Worm (Caenorhabditis elegans): ENCODE data around the gene mec-14.

mec-14 gene

DNA sequence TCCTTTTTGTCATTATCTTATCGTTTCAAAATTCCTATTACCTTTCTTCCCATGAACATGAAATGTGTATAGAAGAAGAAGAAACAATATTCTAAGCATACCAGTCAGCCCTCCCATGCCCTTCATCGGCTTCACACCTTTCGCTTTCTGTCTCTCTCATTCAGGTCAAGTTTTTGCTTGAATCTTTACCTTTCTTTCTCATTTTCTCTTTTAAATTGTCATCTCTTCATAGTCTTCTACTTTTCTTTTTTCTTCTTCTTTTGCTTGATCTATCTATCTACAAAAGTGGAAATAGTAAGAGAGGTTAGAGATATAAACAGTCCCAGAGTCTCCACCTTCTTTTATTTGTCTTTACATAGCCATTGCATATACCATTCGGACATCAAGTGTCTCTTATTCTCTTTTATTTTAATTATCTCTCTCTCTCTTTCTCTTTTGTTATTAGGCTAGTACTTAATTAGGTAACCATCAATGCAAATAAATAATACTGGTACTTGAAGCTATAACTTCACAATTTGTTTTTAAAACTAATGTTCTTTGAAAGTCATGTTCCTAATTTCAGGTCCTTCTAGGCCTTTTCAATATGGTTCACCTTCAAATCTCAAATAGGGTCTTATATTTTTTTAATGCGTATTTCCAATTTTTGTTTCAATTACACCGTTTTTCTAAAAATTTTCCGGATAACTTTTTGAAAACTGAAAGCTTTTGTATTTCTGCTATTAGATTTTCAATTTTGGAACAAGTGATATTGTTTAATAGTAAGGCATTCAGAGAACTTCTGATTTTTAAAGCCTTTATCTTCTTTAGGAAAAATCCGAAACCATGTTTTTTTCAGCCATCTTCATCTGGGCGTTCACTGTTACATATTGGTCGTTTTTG lies 8.8 kb upstream of the mec-14 start, which contains the start of gene dpy-31 (continued):
- TF ChIP-seq unc-30 (tag; optimal IDR thresholded peaks at IDR 0.05), result no peak
- TF ChIP-seq dsc-1 (tag; optimal IDR thresholded peaks at IDR 0.05), result no peak
- no peak for TF ChIP-seq lin-13 (GFP tag; optimal IDR thresholded peaks at IDR 0.05)
- peak in 3 of 6 experiments; percentile 10 to 79 (median 21) for TF ChIP-seq elt-3 (tag; optimal IDR thresholded peaks at IDR 0.05)

ce11 chrIII:7199467-7199866 lies 6.7 kb upstream of the mec-14 start:
- TF ChIP-seq fkh-4 (tag; optimal IDR thresholded peaks at IDR 0.05; ENCODE audit: borderline replicate concordance) (no peak), irx-1 (tag; optimal IDR thresholded peaks at IDR 0.05) (no peak), hpl-2 (GFP tag; optimal IDR thresholded peaks at IDR 0.05) (no peak), ztf-4 (tag; optimal IDR thresholded peaks at IDR 0.05) (no peak), hlh-17 (GFP tag; optimal IDR thresholded peaks at IDR 0.05; ENCODE audit: borderline replicate concordance) (no peak), nhr-71 (tag; optimal IDR thresholded peaks at IDR 0.05) (peak; percentile 40), jun-1 (tag; optimal IDR thresholded peaks at IDR 0.05) (no peak), lsy-2 (tag; optimal IDR thresholded peaks at IDR 0.05) (peak; percentile 3 to 24), nhr-19 (GFP tag; conservative IDR thresholded peaks at IDR 0.05) (no peak), egl-13 (tag; optimal IDR thresholded peaks at IDR 0.05) (no peak), ceh-90 (tag; optimal IDR thresholded peaks at IDR 0.05) (no peak), pqm-1 (tag; optimal IDR thresholded peaks at IDR 0.05) (no peak), C16A3.4 (tag; optimal IDR thresholded peaks at IDR 0.05) (no peak), elt-3 (tag; optimal IDR thresholded peaks at IDR 0.05) (peak in 3 of 6 experiments; percentile 13 to 92 (median 48)), lin-35 (GFP tag; optimal IDR thresholded peaks at IDR 0.05) (peak in 1 of 2 experiments; percentile 6), pag-3 (tag; optimal IDR thresholded peaks at IDR 0.05; ENCODE audit: borderline replicate concordance, insufficient read depth) (no peak), unc-86 (tag; optimal IDR thresholded peaks at IDR 0.05) (no peak), ets-5 (GFP tag; IDR thresholded peaks at IDR 0.05) (no peak), dpl-1 (GFP tag; optimal IDR thresholded peaks at IDR 0.05) (no peak), ceh-8 (GFP tag; optimal IDR thresholded peaks at IDR 0.05) (no peak), ztf-11 (tag; optimal IDR thresholded peaks at IDR 0.05) (no peak), nhr-85 (tag) (peak; percentile 91), blmp-1 (tag; optimal IDR thresholded peaks at IDR 0.05) (peak; percentile 53), egl-27 (tag; optimal IDR thresholded peaks at IDR 0.05) (no peak), snu-23 (GFP tag; optimal IDR thresholded peaks at IDR 0.05) (peak; percentile 23), efl-1 (optimal IDR thresholded peaks at IDR 0.05) (no peak), efl-1 (GFP tag; optimal IDR thresholded peaks at IDR 0.05 in 1 of 2) (peak in 1 of 2 experiments; percentile 21), unc-30 (tag; optimal IDR thresholded peaks at IDR 0.05) (no peak), swsn-7 (tag; optimal IDR thresholded peaks at IDR 0.05) (no peak), nhr-47 (tag; optimal IDR thresholded peaks at IDR 0.05) (no peak), zip-4 (GFP tag; optimal IDR thresholded peaks at IDR 0.05) (no peak), mep-1 (tag; optimal IDR thresholded peaks at IDR 0.05) (no peak), dsc-1 (tag; optimal IDR thresholded peaks at IDR 0.05) (no peak), xbp-1 (tag; optimal IDR thresholded peaks at IDR 0.05) (no peak), hlh-4 (tag; optimal IDR thresholded peaks at IDR 0.05) (no peak), lin-14 (GFP tag; optimal IDR thresholded peaks at IDR 0.05) (peak; percentile 22)

- no peak for TF ChIP-seq unc-62 (GFP tag; optimal IDR thresholded peaks at IDR 0.05)
- peak; percentile 76 for TF ChIP-seq lin-14 (GFP tag; optimal IDR thresholded peaks at IDR 0.05)
- peak; percentile 81 for TF ChIP-seq pax-3 (tag; optimal IDR thresholded peaks at IDR 0.05)
- peak; percentile 76 for TF ChIP-seq fkh-4 (tag; optimal IDR thresholded peaks at IDR 0.05; ENCODE audit: borderline replicate concordance)
- no peak for TF ChIP-seq zip-4 (GFP tag; optimal IDR thresholded peaks at IDR 0.05)
- peak; percentile 46 to 66 (median 51) for TF ChIP-seq ceh-82 (tag; optimal IDR thresholded peaks at IDR 0.05)
- peak; percentile 67 for TF ChIP-seq isw-1 (GFP tag; IDR thresholded peaks at IDR 0.05)
- TF ChIP-seq fkh-8 (tag; optimal IDR thresholded peaks at IDR 0.05), result peak; percentile 22
- peak; percentile 82 for TF ChIP-seq nhr-71 (tag; optimal IDR thresholded peaks at IDR 0.05)
- no peak for TF ChIP-seq ama-1 (optimal IDR thresholded peaks at IDR 0.05)
- no peak for TF ChIP-seq aly-2 (tag; optimal IDR thresholded peaks at IDR 0.05)
- peak; percentile 93 for TF ChIP-seq ceh-90 (tag; optimal IDR thresholded peaks at IDR 0.05)
- no peak for TF ChIP-seq efl-3 (GFP tag; optimal IDR thresholded peaks at IDR 0.05)
- no peak for TF ChIP-seq nhr-11 (tag; optimal IDR thresholded peaks at IDR 0.05)
- TF ChIP-seq hpl-2 (GFP tag; optimal IDR thresholded peaks at IDR 0.05), result no peak
- peak in 1 of 2 experiments; percentile 84 for TF ChIP-seq ztf-11 (tag; optimal IDR thresholded peaks at IDR 0.05)
- TF ChIP-seq nhr-76 (tag; optimal IDR thresholded peaks at IDR 0.05), result no peak
- TF ChIP-seq elt-3 (tag; optimal IDR thresholded peaks at IDR 0.05), result no peak
- TF ChIP-seq lir-3 (tag; optimal IDR thresholded peaks at IDR 0.05; ENCODE audit: poor library complexity), result peak; percentile 94
These were observed 6.0 kb upstream of the mec-14 start, which contains the start of gene pfd-5 for ce11 chrIII:7198838-7199237. Gene pfd-5 (minus strand): TSS chrIII:7198884.
